6 fruit fly cellular contexts compared by ENCODE assay signal in genomic region chr3L:11405362-11406254, dm6.
A peak's percentile ranks its signal among the peaks of the same experiment; 100 is the strongest.
TF ChIP-seq lines count a peak whose summit lies in the region.

No protein-coding gene starts in this region.

- TF ChIP-seq CTCF in whole organism, embryonic (GFP tag; optimal IDR thresholded peaks at IDR 0.05; lab: Kevin White, UChicago) = peak; percentile 54

TF ChIP-seq in whole organism, 6 proteins besides CTCF, POLR2A, EP300 and RAD21:
- TF ChIP-seq Dll (optimal IDR thresholded peaks at IDR 0.05; lab: Kevin White, UChicago) (peak; percentile 50), pan (optimal IDR thresholded peaks at IDR 0.05; lab: Kevin White, UChicago) (no peak)

TF ChIP-seq in whole organism, adult, 20 proteins besides CTCF, POLR2A, EP300 and RAD21:
- TF ChIP-seq CG11617 (GFP tag; optimal IDR thresholded peaks at IDR 0.05; lab: Kevin White, UChicago) (no peak), bab1 (GFP tag; optimal IDR thresholded peaks at IDR 0.05; lab: Kevin White, UChicago) (peak; percentile 74), CG7045 (GFP tag; optimal IDR thresholded peaks at IDR 0.05; lab: Kevin White, UChicago) (no peak), CG1620 (GFP tag; optimal IDR thresholded peaks at IDR 0.05; lab: Kevin White, UChicago) (peak; percentile 5), toe (GFP tag; optimal IDR thresholded peaks at IDR 0.05; lab: Kevin White, UChicago) (no peak), Hr96 (GFP tag; optimal IDR thresholded peaks at IDR 0.05; lab: Kevin White, UChicago) (no peak), pad (GFP tag; optimal IDR thresholded peaks at IDR 0.05; lab: Kevin White, UChicago) (no peak), CG33017 (tag; optimal IDR thresholded peaks at IDR 0.05; lab: Kevin White, UChicago) (no peak), CG7101 (tag; optimal IDR thresholded peaks at IDR 0.05; lab: Kevin White, UChicago) (peak; percentile 8)
TF ChIP-seq in whole organism, adult: peak in this region for 3.

TF ChIP-seq in whole organism, embryonic, 481 proteins besides CTCF, POLR2A, EP300 and RAD21 (continues in another document):
- peak; percentile 92 for TF ChIP-seq Hr3 (GFP tag; optimal IDR thresholded peaks at IDR 0.05; lab: Kevin White, UChicago)
- TF ChIP-seq lov (optimal IDR thresholded peaks at IDR 0.05; lab: Kevin White, UChicago) = no peak
- peak; percentile 97 for TF ChIP-seq lov (GFP tag; IDR thresholded peaks at IDR 0.05; lab: Robert Waterston, UW)
- TF ChIP-seq Fer2 (tag; optimal IDR thresholded peaks at IDR 0.05; lab: Kevin White, UChicago) = peak; percentile 88
- peak; percentile 83 for TF ChIP-seq CG17802 (tag; optimal IDR thresholded peaks at IDR 0.05; lab: Kevin White, UChicago)
- TF ChIP-seq Side (GFP tag; optimal IDR thresholded peaks at IDR 0.05; lab: Kevin White, UChicago) = peak; percentile 93
- TF ChIP-seq Stat92E (GFP tag; optimal IDR thresholded peaks at IDR 0.05; lab: Kevin White, UChicago) = peak in 1 of 3 experiments; percentile 93
- TF ChIP-seq CG11560 (tag; IDR thresholded peaks at IDR 0.05; lab: Robert Waterston, UW) = peak; percentile 67; the same call in 2 of the 3 replicates
- peak; percentile 62 for TF ChIP-seq CG14965 (GFP tag; optimal IDR thresholded peaks at IDR 0.05; lab: Kevin White, UChicago; ENCODE audit: borderline replicate concordance)
- TF ChIP-seq CG13287 (GFP tag; IDR thresholded peaks at IDR 0.05; lab: Robert Waterston, UW; ENCODE audit: partially characterized antibody) = peak; percentile 15; the same call in 1 of the 2 replicates
- TF ChIP-seq Dbx (GFP tag; IDR thresholded peaks at IDR 0.05; lab: Robert Waterston, UW) = peak; percentile 64
- TF ChIP-seq gem (tag; optimal IDR thresholded peaks at IDR 0.05; lab: Kevin White, UChicago) = peak; percentile 96
- peak; percentile 94 for TF ChIP-seq CG43689 (GFP tag; IDR thresholded peaks at IDR 0.05; lab: Robert Waterston, UW)
- TF ChIP-seq CHES-1-like (GFP tag; optimal IDR thresholded peaks at IDR 0.05; lab: Kevin White, UChicago) = peak; percentile 89
- no peak for TF ChIP-seq Dfd (GFP tag; optimal IDR thresholded peaks at IDR 0.05; lab: Kevin White, UChicago)
- peak; percentile 93 for TF ChIP-seq CG9609 (GFP tag; optimal IDR thresholded peaks at IDR 0.05; lab: Kevin White, UChicago)
- TF ChIP-seq dpn (GFP tag; optimal IDR thresholded peaks at IDR 0.05; lab: Kevin White, UChicago) = peak; percentile 91 to 96
- 0 out of 3 replicates have a peak, but pooled peaks have one; percentile 36 for TF ChIP-seq HLH4C (GFP tag; IDR thresholded peaks at IDR 0.05; lab: Robert Waterston, UW; ENCODE audit: partially characterized antibody)

TF ChIP-seq in whole organism, prepupa, 60 proteins besides CTCF, POLR2A, EP300 and RAD21 (continues in another document):
- TF ChIP-seq CG8632 (GFP tag; optimal IDR thresholded peaks at IDR 0.05; lab: Kevin White, UChicago) (peak; percentile 97), CG3919 (GFP tag; optimal IDR thresholded peaks at IDR 0.05; lab: Kevin White, UChicago) (peak; percentile 94), Gug (GFP tag; IDR thresholded peaks at IDR 0.05; lab: Robert Waterston, UW) (peak; percentile 84), Eip78C (GFP tag; lab: Kevin White, UChicago) (peak; percentile 98), acj6 (GFP tag; optimal IDR thresholded peaks at IDR 0.05; lab: Kevin White, UChicago) (peak; percentile 96), CG10669 (GFP tag; optimal IDR thresholded peaks at IDR 0.05; lab: Kevin White, UChicago) (peak; percentile 91), CG10631 (GFP tag; optimal IDR thresholded peaks at IDR 0.05; lab: Kevin White, UChicago) (peak; percentile 96), eg (GFP tag; IDR thresholded peaks at IDR 0.05; lab: Robert Waterston, UW) (peak; percentile 93), CG6276 (GFP tag; optimal IDR thresholded peaks at IDR 0.05; lab: Kevin White, UChicago) (peak; percentile 82), fd85E (GFP tag; optimal IDR thresholded peaks at IDR 0.05; lab: Kevin White, UChicago) (peak; percentile 79), CG31627 (GFP tag; optimal IDR thresholded peaks at IDR 0.05; lab: Kevin White, UChicago) (peak; percentile 93), topi (GFP tag; optimal IDR thresholded peaks at IDR 0.05; lab: Kevin White, UChicago) (peak; percentile 89), Eip75B (GFP tag; optimal IDR thresholded peaks at IDR 0.05; lab: Kevin White, UChicago) (peak; percentile 91), CG6808 (GFP tag; optimal IDR thresholded peaks at IDR 0.05; lab: Kevin White, UChicago) (peak; percentile 92), CG6163 (GFP tag; IDR thresholded peaks at IDR 0.05; lab: Robert Waterston, UW) (peak; percentile 97), CG8319 (GFP tag; optimal IDR thresholded peaks at IDR 0.05; lab: Kevin White, UChicago) (peak; percentile 96), vri (GFP tag; optimal IDR thresholded peaks at IDR 0.05; lab: Kevin White, UChicago) (peak; percentile 94), esn (GFP tag; optimal IDR thresholded peaks at IDR 0.05; lab: Kevin White, UChicago) (peak; percentile 95), svp (GFP tag; lab: Kevin White, UChicago) (peak; percentile 95), lz (GFP tag; optimal IDR thresholded peaks at IDR 0.05; lab: Kevin White, UChicago) (peak; percentile 91), pdm3 (GFP tag; optimal IDR thresholded peaks at IDR 0.05; lab: Kevin White, UChicago) (peak; percentile 96)

TF ChIP-seq in whole organism, pupa, 21 proteins besides CTCF, POLR2A, EP300 and RAD21:
- TF ChIP-seq CG4496 (GFP tag; IDR thresholded peaks at IDR 0.05; lab: Robert Waterston, UW) (peak; percentile 95), CG32121 (GFP tag; IDR thresholded peaks at IDR 0.05; lab: Robert Waterston, UW) (peak; percentile 81), CG13204 (GFP tag; optimal IDR thresholded peaks at IDR 0.05; lab: Kevin White, UChicago) (peak; percentile 96), EcR (GFP tag; optimal IDR thresholded peaks at IDR 0.05; lab: Kevin White, UChicago) (peak; percentile 12), CG17806 (tag; optimal IDR thresholded peaks at IDR 0.05; lab: Kevin White, UChicago) (peak; percentile 97), CG34367 (tag; optimal IDR thresholded peaks at IDR 0.05; lab: Kevin White, UChicago) (peak; percentile 98), CG8301 (tag; optimal IDR thresholded peaks at IDR 0.05; lab: Kevin White, UChicago) (peak; percentile 91), rn (GFP tag; IDR thresholded peaks at IDR 0.05; lab: Robert Waterston, UW) (peak; percentile 84), gl (tag; optimal IDR thresholded peaks at IDR 0.05; lab: Kevin White, UChicago) (peak; percentile 95), D1 (tag; optimal IDR thresholded peaks at IDR 0.05; lab: Kevin White, UChicago) (peak; percentile 84), Snoo (tag; optimal IDR thresholded peaks at IDR 0.05; lab: Kevin White, UChicago) (peak; percentile 93), CG8159 (tag; optimal IDR thresholded peaks at IDR 0.05; lab: Kevin White, UChicago) (peak; percentile 94), Ets98B (GFP tag; IDR thresholded peaks at IDR 0.05; lab: Robert Waterston, UW) (peak; percentile 91), Pif1B (GFP tag; optimal IDR thresholded peaks at IDR 0.05; lab: Kevin White, UChicago) (peak; percentile 94), CG14655 (GFP tag; optimal IDR thresholded peaks at IDR 0.05; lab: Kevin White, UChicago) (peak; percentile 88), Pif1A (GFP tag; optimal IDR thresholded peaks at IDR 0.05; lab: Kevin White, UChicago) (peak; percentile 93), CG12605 (GFP tag; IDR thresholded peaks at IDR 0.05; lab: Robert Waterston, UW) (peak; percentile 93), CG10348 (GFP tag; IDR thresholded peaks at IDR 0.05; lab: Robert Waterston, UW) (no peak), CG15710 (tag; optimal IDR thresholded peaks at IDR 0.05; lab: Kevin White, UChicago) (peak; percentile 98), fd96Ca (GFP tag; IDR thresholded peaks at IDR 0.05; lab: Robert Waterston, UW) (peak; percentile 89), CG9948 (tag; optimal IDR thresholded peaks at IDR 0.05; lab: Kevin White, UChicago) (peak; percentile 97)

TF ChIP-seq in whole organism, wandering third instar larva, 38 proteins besides CTCF, POLR2A, EP300 and RAD21 (continues in another document):
- TF ChIP-seq usp (GFP tag; optimal IDR thresholded peaks at IDR 0.05; lab: Kevin White, UChicago) = no peak
- TF ChIP-seq rgr (GFP tag; optimal IDR thresholded peaks at IDR 0.05; lab: Kevin White, UChicago) = peak; percentile 97
- TF ChIP-seq foxo (GFP tag; optimal IDR thresholded peaks at IDR 0.05; lab: Kevin White, UChicago) = peak; percentile 40 to 94
- TF ChIP-seq Rel (GFP tag; optimal IDR thresholded peaks at IDR 0.05; lab: Kevin White, UChicago) = peak; percentile 65
- TF ChIP-seq Rel (tag; optimal IDR thresholded peaks at IDR 0.05; lab: Kevin White, UChicago) = peak; percentile 63
- TF ChIP-seq Hr83 (GFP tag; optimal IDR thresholded peaks at IDR 0.05; lab: Kevin White, UChicago; ENCODE audit: poor library complexity, severe bottlenecking) = peak; percentile 15
- peak; percentile 88 for TF ChIP-seq woc (GFP tag; optimal IDR thresholded peaks at IDR 0.05; lab: Kevin White, UChicago)
- TF ChIP-seq GATAd (GFP tag; optimal IDR thresholded peaks at IDR 0.05; lab: Kevin White, UChicago) = peak; percentile 55
- peak; percentile 95 for TF ChIP-seq Hnf4 (GFP tag; optimal IDR thresholded peaks at IDR 0.05; lab: Kevin White, UChicago)
- peak; percentile 94 for TF ChIP-seq ey (GFP tag; optimal IDR thresholded peaks at IDR 0.05; lab: Kevin White, UChicago)
- peak; percentile 92 for TF ChIP-seq tai (GFP tag; optimal IDR thresholded peaks at IDR 0.05; lab: Kevin White, UChicago)
- TF ChIP-seq Jra (GFP tag; optimal IDR thresholded peaks at IDR 0.05; lab: Kevin White, UChicago) = peak; percentile 84
- TF ChIP-seq brk (GFP tag; optimal IDR thresholded peaks at IDR 0.05; lab: Kevin White, UChicago) = peak; percentile 93
- TF ChIP-seq Myc (optimal IDR thresholded peaks at IDR 0.05; lab: Kevin White, UChicago) = no peak
- TF ChIP-seq Mio (GFP tag; optimal IDR thresholded peaks at IDR 0.05; lab: Kevin White, UChicago) = peak; percentile 66
- TF ChIP-seq CrebA (GFP tag; optimal IDR thresholded peaks at IDR 0.05; lab: Kevin White, UChicago; ENCODE audit: borderline replicate concordance) = peak; percentile 84
- no peak for TF ChIP-seq Vsx2 (GFP tag; optimal IDR thresholded peaks at IDR 0.05; lab: Kevin White, UChicago; ENCODE audit: partially characterized antibody)
- TF ChIP-seq Sp1 (GFP tag; optimal IDR thresholded peaks at IDR 0.05; lab: Kevin White, UChicago) = peak; percentile 92
- TF ChIP-seq lola (GFP tag; optimal IDR thresholded peaks at IDR 0.05; lab: Kevin White, UChicago) = no peak
- peak; percentile 89 for TF ChIP-seq sage (GFP tag; optimal IDR thresholded peaks at IDR 0.05; lab: Kevin White, UChicago)
- TF ChIP-seq dmrt93B (GFP tag; optimal IDR thresholded peaks at IDR 0.05; lab: Kevin White, UChicago) = peak; percentile 59
- TF ChIP-seq Dif (GFP tag; optimal IDR thresholded peaks at IDR 0.05; lab: Kevin White, UChicago; ENCODE audit: partially characterized antibody) = no peak
- TF ChIP-seq OdsH (GFP tag; optimal IDR thresholded peaks at IDR 0.05; lab: Kevin White, UChicago) = peak; percentile 94
- no peak for TF ChIP-seq pan (optimal IDR thresholded peaks at IDR 0.05; lab: Kevin White, UChicago)
- peak; percentile 88 for TF ChIP-seq HLH106 (tag; optimal IDR thresholded peaks at IDR 0.05; lab: Kevin White, UChicago)
- TF ChIP-seq CG9705 (GFP tag; optimal IDR thresholded peaks at IDR 0.05; lab: Kevin White, UChicago) = peak; percentile 30
